Fruit fly (Drosophila melanogaster): ENCODE measurements around the gene Tmem43.
A peak's percentile ranks its signal among the peaks of the same experiment; 100 is the strongest.

Gene Tmem43

DNA sequence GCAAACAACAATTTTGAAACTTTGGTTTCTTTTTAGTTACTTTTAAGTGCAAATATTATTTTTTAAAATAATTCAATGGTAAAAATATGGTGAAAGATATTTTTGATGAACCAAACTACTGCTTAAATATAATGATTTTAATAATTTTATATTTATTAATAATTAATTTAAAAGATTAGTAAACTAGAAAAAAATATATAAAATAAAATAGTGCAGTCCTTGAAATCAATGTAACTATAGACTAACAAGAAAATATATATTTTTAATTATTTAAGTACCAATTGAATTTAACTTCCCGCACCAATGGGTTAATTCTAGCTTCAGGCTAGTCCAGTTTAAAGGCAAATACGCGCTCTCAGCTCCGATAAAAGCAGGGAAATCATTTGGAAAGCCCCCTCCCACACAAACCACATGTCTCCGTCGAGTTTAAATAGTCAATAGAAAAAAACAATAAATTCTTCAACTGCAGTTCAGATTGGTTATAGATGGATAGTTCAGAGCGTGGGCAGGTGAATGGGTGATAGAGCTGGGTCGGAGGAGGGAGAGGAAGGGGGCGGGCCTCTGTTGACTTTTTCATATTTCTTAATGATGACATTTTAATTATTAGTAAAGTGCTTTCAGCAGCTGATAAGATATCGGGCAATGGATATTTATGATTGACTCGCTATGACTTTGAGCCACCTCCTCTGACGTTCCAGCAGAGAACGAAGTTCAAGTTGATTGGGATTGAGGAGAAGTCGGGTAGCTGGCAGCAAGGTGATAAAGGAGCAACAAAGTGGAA is 47.2 kb upstream of the Tmem43 start (continued):
- TF ChIP-seq CG9437 (GFP tag; optimal IDR thresholded peaks at IDR 0.05): peak; percentile 26
- TF ChIP-seq CG8924 (tag; optimal IDR thresholded peaks at IDR 0.05): peak; percentile 50
- TF ChIP-seq CG4404 (GFP tag; IDR thresholded peaks at IDR 0.05): no peak
- TF ChIP-seq z (GFP tag; IDR thresholded peaks at IDR 0.05): peak; percentile 23; the same call in 1 of the 3 replicates
- peak; percentile 15 for TF ChIP-seq CG1603 (tag; optimal IDR thresholded peaks at IDR 0.05)
- TF ChIP-seq chm (GFP tag; IDR thresholded peaks at IDR 0.05): 0 out of 2 replicates have a peak, but pooled peaks have one; percentile 21
- TF ChIP-seq CG3995 (GFP tag; optimal IDR thresholded peaks at IDR 0.05): no peak
- no peak for TF ChIP-seq HLH3B (GFP tag; IDR thresholded peaks at IDR 0.05)
- TF ChIP-seq Fer1 (GFP tag; optimal IDR thresholded peaks at IDR 0.05): no peak
- peak; percentile 1 for TF ChIP-seq CG1602 (GFP tag; optimal IDR thresholded peaks at IDR 0.05)
- TF ChIP-seq toy (GFP tag; IDR thresholded peaks at IDR 0.05): no peak
- TF ChIP-seq Hr78 (GFP tag; optimal IDR thresholded peaks at IDR 0.05): peak in 1 of 2 experiments; percentile 35
- TF ChIP-seq cad (GFP tag; optimal IDR thresholded peaks at IDR 0.05): peak; percentile 9
- TF ChIP-seq CG15269 (tag; optimal IDR thresholded peaks at IDR 0.05): peak; percentile 6
- TF ChIP-seq fd64A (GFP tag; optimal IDR thresholded peaks at IDR 0.05): peak; percentile 71
- 0 out of 3 replicates have a peak, but pooled peaks have one; percentile 47 for TF ChIP-seq ci (GFP tag; IDR thresholded peaks at IDR 0.05)
- no peak for TF ChIP-seq abd-A (tag; optimal IDR thresholded peaks at IDR 0.05)
- peak; percentile 64; the same call in 1 of the 2 replicates for TF ChIP-seq GATAe (GFP tag; conservative IDR thresholded peaks at IDR 0.05)
- peak; percentile 18 for TF ChIP-seq twi (tag; optimal IDR thresholded peaks at IDR 0.05)
- TF ChIP-seq CG15696 (tag; optimal IDR thresholded peaks at IDR 0.05): peak; percentile 19
- TF ChIP-seq CG7745 (tag; optimal IDR thresholded peaks at IDR 0.05): peak; percentile 47
- TF ChIP-seq CG17829 (tag; optimal IDR thresholded peaks at IDR 0.05): peak; percentile 57
- TF ChIP-seq cato (GFP tag; optimal IDR thresholded peaks at IDR 0.05; ENCODE audit: borderline replicate concordance): no peak
- peak; percentile 74 for TF ChIP-seq Vsx1 (GFP tag; optimal IDR thresholded peaks at IDR 0.05)
- 0 out of 4 replicates have a peak, but pooled peaks have one; percentile 29 for TF ChIP-seq chinmo (GFP tag; IDR thresholded peaks at IDR 0.05; ENCODE audit: partially characterized antibody)
- no peak for TF ChIP-seq NC2α (GFP tag; optimal IDR thresholded peaks at IDR 0.05)
- TF ChIP-seq Xrp1 (GFP tag; IDR thresholded peaks at IDR 0.05): peak; percentile 40; the same call in 1 of the 2 replicates
- TF ChIP-seq dpn (GFP tag; optimal IDR thresholded peaks at IDR 0.05): no peak
- 0 out of 2 replicates have a peak, but pooled peaks have one; percentile 15 for TF ChIP-seq CG32532 (GFP tag; IDR thresholded peaks at IDR 0.05)
- TF ChIP-seq HLH4C (GFP tag; IDR thresholded peaks at IDR 0.05; ENCODE audit: partially characterized antibody): no peak
- no peak for TF ChIP-seq CG42726 (GFP tag; IDR thresholded peaks at IDR 0.05; ENCODE audit: partially characterized antibody)
- TF ChIP-seq zen2 (GFP tag; IDR thresholded peaks at IDR 0.05; ENCODE audit: partially characterized antibody): no peak
- peak; percentile 44 for TF ChIP-seq Med (GFP tag)
- TF ChIP-seq lola (GFP tag; optimal IDR thresholded peaks at IDR 0.05): peak in 1 of 3 experiments; percentile 65
- peak; percentile 45 for TF ChIP-seq CG10267 (tag; optimal IDR thresholded peaks at IDR 0.05)
- TF ChIP-seq CG8478 (optimal IDR thresholded peaks at IDR 0.05): no peak
- TF ChIP-seq Ssrp (tag; optimal IDR thresholded peaks at IDR 0.05): peak; percentile 14
- TF ChIP-seq disco-r (GFP tag; optimal IDR thresholded peaks at IDR 0.05): no peak
- 0 out of 3 replicates have a peak, but pooled peaks have one; percentile 37 for TF ChIP-seq sr (GFP tag; IDR thresholded peaks at IDR 0.05)
- TF ChIP-seq CG12391 (tag; optimal IDR thresholded peaks at IDR 0.05): peak; percentile 33
- TF ChIP-seq phol (tag; optimal IDR thresholded peaks at IDR 0.05): peak; percentile 54
- peak; percentile 17 for TF ChIP-seq ATbp (GFP tag; optimal IDR thresholded peaks at IDR 0.05)
- TF ChIP-seq CG17361 (GFP tag; IDR thresholded peaks at IDR 0.05): peak; percentile 74
- peak; percentile 33 for TF ChIP-seq kni (GFP tag; optimal IDR thresholded peaks at IDR 0.05)
- TF ChIP-seq grn (GFP tag; optimal IDR thresholded peaks at IDR 0.05): peak; percentile 79
- no peak for TF ChIP-seq CG10959 (GFP tag; IDR thresholded peaks at IDR 0.05)
- TF ChIP-seq D19A (tag; optimal IDR thresholded peaks at IDR 0.05): peak; percentile 44
